Worm (Caenorhabditis elegans) whole organism, L4 larva: ENCODE data around the gene Y50E8A.1.

Source experiments
- aly-2 ChIP-seq: sonication (generic microtip); optimal IDR thresholded peaks from 2 replicates; lab custom pipeline; 2018; ENCODE audit warnings: missing biosample characterization, missing genetic modification characterization
- ces-1 ChIP-seq: fragments of 150-350 bp; sonication (generic microtip); optimal IDR thresholded peaks from 4 replicates; lab custom pipeline; 2014; ENCODE audit warnings: missing biosample characterization, missing genetic modification reagents, missing genetic modification characterization
- daf-12 ChIP-seq: fragments of 150-350 bp; optimal IDR thresholded peaks from 2 replicates; lab custom pipeline; 2014; ENCODE audit warnings: missing biosample characterization, missing genetic modification reagents, missing genetic modification characterization
- egl-27 ChIP-seq: sonication (generic microtip); optimal IDR thresholded peaks from 3 replicates; lab custom pipeline; 2017; ENCODE audit warnings: missing biosample characterization, missing genetic modification reagents, missing genetic modification characterization
- hlh-11 ChIP-seq: fragments of 200-800 bp; sonication (Bioruptor generic); optimal IDR thresholded peaks from 2 replicates; lab custom pipeline; 2018; ENCODE audit warnings: mild to moderate bottlenecking, missing genetic modification characterization, missing compliant biosample characterization
- lin-15B ChIP-seq: fragments of 150-350 bp; sonication (generic microtip); optimal IDR thresholded peaks from 3 replicates; lab custom pipeline; 2014; ENCODE audit warnings: missing biosample characterization, missing genetic modification characterization
- nhr-102 ChIP-seq: sonication (generic microtip); optimal IDR thresholded peaks from 2 replicates; lab custom pipeline; 2016; ENCODE audit warnings: mild to moderate bottlenecking, missing genetic modification characterization, moderate library complexity, missing compliant biosample characterization
- nhr-11 ChIP-seq: fragments of 150-350 bp; optimal IDR thresholded peaks from 2 replicates; lab custom pipeline; 2014; ENCODE audit warnings: missing biosample characterization, missing genetic modification characterization
- pha-4 ChIP-seq, 2 experiments: fragments of 150-350 bp in 1 of 2; fragments of 200-800 bp in 1 of 2; sonication (Bioruptor generic) in 1 of 2; IDR thresholded peaks in 1 of 2; optimal IDR thresholded peaks in 1 of 2; 2 replicates each; pipeline versions ENCODE4 v1.3.6 to Lab custom; 2014 to 2022; ENCODE audit warnings: missing genetic modification characterization in 2 of 2, missing genetic modification reagents in 2 of 2, missing biosample characterization in 1 of 2, missing compliant biosample characterization in 1 of 2
- rbr-2 ChIP-seq: sonication (generic microtip); optimal IDR thresholded peaks from 2 replicates; lab custom pipeline; 2016; ENCODE audit warnings: missing genotype, missing genetic modification characterization, missing compliant biosample characterization
- snpc-4 ChIP-seq: fragments of 150-350 bp; optimal IDR thresholded peaks from 2 replicates; lab custom pipeline; 2014; ENCODE audit warnings: missing biosample characterization, missing genetic modification characterization

ce11 chrV:14725409-14725808 is 1.3 kb upstream of the Y50E8A.1 start:
- TF ChIP-seq rbr-2 (no peak), ces-1 (no peak), egl-27 (tag; lab: Kevin White, UChicago) (no peak), daf-12 (tag; lab: Kevin White, UChicago) (no peak), nhr-11 (tag; lab: Kevin White, UChicago) (no peak), lin-15B (tag; lab: Kevin White, UChicago) (no peak), pha-4 (GFP tag; IDR thresholded peaks at IDR 0.05; lab: Robert Waterston, UW) (no peak), pha-4 (tag; optimal IDR thresholded peaks at IDR 0.05; lab: Kevin White, UChicago) (no peak), snpc-4 (tag; lab: Kevin White, UChicago) (no peak), aly-2 (no peak), nhr-102 (tag; lab: Kevin White, UChicago) (no peak), hlh-11 (tag; lab: Kevin White, UChicago) (no peak)
